Fruit fly (Drosophila melanogaster) whole organism, embryonic: ENCODE data around the gene CG13096.
A peak's percentile ranks its signal among the peaks of the same experiment; 100 is the strongest.

Experiments
- Adf1 ChIP-seq: fragments of 200-800 bp; sonication (Bioruptor generic); IDR thresholded peaks from 2 replicates; pipeline ENCODE4 v1.3.6; 2022; ENCODE audit warnings: missing biosample characterization, missing genetic modification characterization
- Awh ChIP-seq: fragments of 200-800 bp; sonication (Bioruptor generic); IDR thresholded peaks from 2 replicates; pipeline ENCODE4, ENCODE4 v1.3.6; 2022; ENCODE audit warnings: missing biosample characterization, missing genetic modification characterization
- CG10543 ChIP-seq: fragments of 200-800 bp; sonication (Bioruptor generic); optimal IDR thresholded peaks from 3 replicates; lab custom pipeline; 2017; ENCODE audit warnings: missing biosample characterization, mild to moderate bottlenecking, missing genetic modification characterization, moderate library complexity
- CG11085 ChIP-seq: fragments of 200-800 bp; sonication (Bioruptor generic); IDR thresholded peaks from 2 replicates; pipeline ENCODE4 v1.3.6; 2022; ENCODE audit warnings: missing biosample characterization, missing genetic modification characterization
- CG11093 ChIP-seq: fragments of 200-800 bp; sonication (Bioruptor generic); IDR thresholded peaks from 3 replicates; pipeline ENCODE4 v1.3.6; 2022; ENCODE audit warnings: missing biosample characterization, missing genetic modification characterization
- CG11247 ChIP-seq: fragments of 200-800 bp; sonication (Bioruptor generic); IDR thresholded peaks from 2 replicates; pipeline ENCODE4 v1.3.6; 2022; ENCODE audit warnings: missing biosample characterization, missing genetic modification characterization
- CG11560 ChIP-seq: fragments of 200-800 bp; sonication (Bioruptor generic); IDR thresholded peaks from 3 replicates; pipeline ENCODE4 v1.3.6; 2022; ENCODE audit warnings: missing biosample characterization, missing genetic modification characterization
- CG12299 ChIP-seq: fragments of 200-800 bp; sonication (Bioruptor generic); optimal IDR thresholded peaks from 2 replicates; lab custom pipeline; 2018; ENCODE audit warnings: missing biosample characterization, mild to moderate bottlenecking, missing genetic modification characterization
- CG14050 ChIP-seq: fragments of 200-800 bp; sonication (Bioruptor generic); IDR thresholded peaks from 3 replicates; pipeline ENCODE4 v1.3.6; 2022; ENCODE audit warnings: missing biosample characterization, missing genetic modification characterization
- CG14441 ChIP-seq: fragments of 200-800 bp; sonication (Bioruptor generic); IDR thresholded peaks from 2 replicates; pipeline ENCODE4 v1.3.6; 2022; ENCODE audit warnings: missing biosample characterization, missing genetic modification characterization
- CG15479 ChIP-seq: fragments of 200-800 bp; sonication (Bioruptor generic); optimal IDR thresholded peaks from 3 replicates; lab custom pipeline; 2019; ENCODE audit warnings: missing biosample characterization, mild to moderate bottlenecking, missing genetic modification characterization, moderate library complexity
- CG1602 ChIP-seq: fragments of 200-800 bp; sonication (Bioruptor generic); optimal IDR thresholded peaks from 3 replicates; lab custom pipeline; 2016; ENCODE audit warnings: missing biosample characterization, missing genetic modification characterization
- CG18011 ChIP-seq: fragments of 200-800 bp; sonication (Bioruptor generic); optimal IDR thresholded peaks from 2 replicates; lab custom pipeline; 2017; ENCODE audit warnings: missing biosample characterization, missing genetic modification characterization, mild to moderate bottlenecking, moderate library complexity, missing genotype
- CG2129 ChIP-seq: fragments of 200-800 bp; sonication (Bioruptor generic); IDR thresholded peaks from 2 replicates; pipeline ENCODE4 v1.3.6; 2022; ENCODE audit warnings: missing biosample characterization, missing genetic modification characterization; ENCODE audit not compliant: partially characterized antibody
- CG2202 ChIP-seq: fragments of 200-800 bp; sonication (Bioruptor generic); optimal IDR thresholded peaks from 2 replicates; lab custom pipeline; 2018; ENCODE audit warnings: missing biosample characterization, mild to moderate bottlenecking, missing genetic modification characterization
- CG30020 ChIP-seq: fragments of 200-800 bp; optimal IDR thresholded peaks from 2 replicates; lab custom pipeline; 2019; ENCODE audit warnings: missing biosample characterization, mild to moderate bottlenecking, missing genetic modification characterization, moderate library complexity
- CG4707 ChIP-seq: fragments of 200-800 bp; sonication (Bioruptor generic); optimal IDR thresholded peaks from 2 replicates; lab custom pipeline; 2018; ENCODE audit warnings: missing biosample characterization, mild to moderate bottlenecking, missing genetic modification characterization, moderate library complexity
- CG4820 ChIP-seq: fragments of 200-800 bp; sonication (Bioruptor generic); optimal IDR thresholded peaks from 3 replicates; lab custom pipeline; 2016; ENCODE audit warnings: missing biosample characterization, missing genetic modification characterization
- CG5245 ChIP-seq: fragments of 200-800 bp; sonication (Bioruptor generic); optimal IDR thresholded peaks from 3 replicates; lab custom pipeline; 2016; ENCODE audit warnings: missing biosample characterization, missing genetic modification characterization
- CG7786 ChIP-seq: fragments of 200-800 bp; sonication (Bioruptor generic); optimal IDR thresholded peaks from 2 replicates; lab custom pipeline; 2016; ENCODE audit warnings: missing biosample characterization, missing genetic modification characterization
- CG9932 ChIP-seq: fragments of 200-800 bp; sonication (Bioruptor generic); IDR thresholded peaks from 2 replicates; pipeline ENCODE4 v1.3.6; 2022; ENCODE audit warnings: missing biosample characterization, missing genetic modification characterization
- CTCF ChIP-seq: fragments of 200-800 bp; sonication (Bioruptor generic); optimal IDR thresholded peaks from 2 replicates; lab custom pipeline; 2017; ENCODE audit warnings: missing biosample characterization, mild to moderate bottlenecking, missing genetic modification characterization, moderate library complexity
- Dip3 ChIP-seq: fragments of 200-800 bp; sonication (Bioruptor generic); optimal IDR thresholded peaks from 3 replicates; lab custom pipeline; 2016; ENCODE audit warnings: missing biosample characterization, missing genetic modification characterization
- GATAe ChIP-seq: fragments of 200-800 bp; sonication (Bioruptor generic); conservative IDR thresholded peaks from 2 replicates; pipeline ENCODE4 v1.3.6; 2022; ENCODE audit warnings: missing biosample characterization, missing genetic modification characterization
- Gsc ChIP-seq: fragments of 200-800 bp; sonication (Bioruptor generic); IDR thresholded peaks from 2 replicates; pipeline ENCODE4 v1.3.6; 2022; ENCODE audit warnings: missing biosample characterization, missing genetic modification characterization
- Hmr ChIP-seq: fragments of 200-800 bp; sonication (Bioruptor generic); optimal IDR thresholded peaks from 3 replicates; lab custom pipeline; 2017; ENCODE audit warnings: mild to moderate bottlenecking, missing biosample characterization, missing genetic modification reagents, missing genetic modification characterization
- Med ChIP-seq: fragments of 200-800 bp; sonication (Bioruptor generic); peaks from one replicate; lab custom pipeline; 2016; ENCODE audit warnings: missing biosample characterization, missing genetic modification characterization, mild to moderate bottlenecking, inconsistent platforms, moderate library complexity
- NFAT ChIP-seq: fragments of 200-800 bp; sonication (Bioruptor generic); IDR thresholded peaks from 2 replicates; pipeline ENCODE4 v1.3.6; 2022; ENCODE audit warnings: missing biosample characterization, missing genetic modification characterization
- PHDP ChIP-seq: fragments of 200-800 bp; sonication (Bioruptor generic); optimal IDR thresholded peaks from 3 replicates; lab custom pipeline; 2018; ENCODE audit warnings: missing biosample characterization, mild to moderate bottlenecking, missing genetic modification characterization, moderate library complexity
- Rx ChIP-seq: fragments of 200-800 bp; sonication (Bioruptor generic); IDR thresholded peaks from 2 replicates; pipeline ENCODE4 v1.3.6; 2022; ENCODE audit warnings: missing biosample characterization, missing genetic modification characterization
- Sox100B ChIP-seq: fragments of 200-800 bp; sonication (Bioruptor generic); optimal IDR thresholded peaks from 3 replicates; lab custom pipeline; 2018; ENCODE audit warnings: missing biosample characterization, mild to moderate bottlenecking, missing genetic modification characterization
- Xbp1 ChIP-seq: fragments of 200-800 bp; sonication (Bioruptor generic); optimal IDR thresholded peaks from 3 replicates; lab custom pipeline; 2016; ENCODE audit warnings: missing biosample characterization, mild to moderate bottlenecking, missing genetic modification characterization
- ac ChIP-seq: fragments of 200-800 bp; sonication (Bioruptor generic); optimal IDR thresholded peaks from 3 replicates; lab custom pipeline; 2017; ENCODE audit warnings: missing biosample characterization, mild to moderate bottlenecking, missing genetic modification characterization
- ato ChIP-seq: fragments of 200-800 bp; sonication (Bioruptor generic); IDR thresholded peaks from 2 replicates; pipeline ENCODE4 v1.3.6; 2022; ENCODE audit warnings: missing biosample characterization, missing genetic modification characterization; ENCODE audit not compliant: partially characterized antibody
- chm ChIP-seq: fragments of 200-800 bp; sonication (Bioruptor generic); IDR thresholded peaks from 2 replicates; pipeline ENCODE4 v1.3.6; 2022; ENCODE audit warnings: missing biosample characterization, missing genetic modification characterization
- chn ChIP-seq: fragments of 200-800 bp; sonication (Bioruptor generic); optimal IDR thresholded peaks from 2 replicates; lab custom pipeline; 2016; ENCODE audit warnings: missing biosample characterization, missing genetic modification characterization
- danr ChIP-seq: fragments of 200-800 bp; sonication (Bioruptor generic); IDR thresholded peaks from 2 replicates; pipeline ENCODE4 v1.3.6; 2022; ENCODE audit warnings: missing biosample characterization, missing genetic modification characterization
- dmrt11E ChIP-seq: fragments of 200-800 bp; sonication (Bioruptor generic); optimal IDR thresholded peaks from 3 replicates; lab custom pipeline; 2018; ENCODE audit warnings: missing biosample characterization, mild to moderate bottlenecking, missing genetic modification characterization, moderate library complexity
- gcm ChIP-seq: fragments of 200-800 bp; sonication (Bioruptor generic); optimal IDR thresholded peaks from 2 replicates; lab custom pipeline; 2019; ENCODE audit warnings: missing biosample characterization, mild to moderate bottlenecking, missing genetic modification characterization, moderate library complexity
- grn ChIP-seq: fragments of 200-800 bp; sonication (Bioruptor generic); optimal IDR thresholded peaks from 3 replicates; lab custom pipeline; 2017; ENCODE audit warnings: missing biosample characterization, missing genetic modification characterization
- ham ChIP-seq: fragments of 200-800 bp; sonication (Bioruptor generic); IDR thresholded peaks from 2 replicates; pipeline ENCODE4 v1.3.6; 2022; ENCODE audit warnings: missing biosample characterization, missing genetic modification characterization
- kah ChIP-seq: fragments of 200-800 bp; sonication (Bioruptor generic); optimal IDR thresholded peaks from 2 replicates; lab custom pipeline; 2018; ENCODE audit warnings: missing biosample characterization, mild to moderate bottlenecking, missing genetic modification characterization
- kni ChIP-seq: fragments of 200-800 bp; sonication (Bioruptor generic); optimal IDR thresholded peaks from 3 replicates; lab custom pipeline; 2017; ENCODE audit warnings: mild to moderate bottlenecking, missing biosample characterization, missing genetic modification reagents, missing genetic modification characterization
- peb ChIP-seq: fragments of 200-800 bp; sonication (Bioruptor generic); IDR thresholded peaks from 2 replicates; pipeline ENCODE4 v1.3.6; 2022; ENCODE audit warnings: missing biosample characterization, missing genetic modification characterization
- psq ChIP-seq: fragments of 200-800 bp; sonication (Bioruptor generic); optimal IDR thresholded peaks from 2 replicates; lab custom pipeline; 2017; ENCODE audit warnings: missing biosample characterization, missing genetic modification characterization
- ro ChIP-seq: fragments of 200-800 bp; sonication (Bioruptor generic); IDR thresholded peaks from 2 replicates; pipeline ENCODE4 v1.3.6; 2022; ENCODE audit warnings: missing biosample characterization, missing genetic modification characterization
- shn ChIP-seq: fragments of 200-800 bp; sonication (Bioruptor generic); optimal IDR thresholded peaks from 3 replicates; lab custom pipeline; 2016; ENCODE audit warnings: missing biosample characterization, missing genetic modification characterization
- sisA ChIP-seq: fragments of 200-800 bp; sonication (Bioruptor generic); IDR thresholded peaks from 2 replicates; pipeline ENCODE4 v1.3.6; 2022; ENCODE audit warnings: missing biosample characterization, missing genetic modification characterization
- ssp ChIP-seq: fragments of 200-800 bp; sonication (Bioruptor generic); IDR thresholded peaks from 2 replicates; pipeline ENCODE4 v1.3.6; 2022; ENCODE audit warnings: missing biosample characterization, missing genetic modification characterization
- wek ChIP-seq: fragments of 200-800 bp; sonication (Bioruptor generic); optimal IDR thresholded peaks from 3 replicates; lab custom pipeline; 2018; ENCODE audit warnings: missing biosample characterization, mild to moderate bottlenecking, missing genetic modification characterization, moderate library complexity
- z ChIP-seq: fragments of 200-800 bp; sonication (Bioruptor generic); IDR thresholded peaks from 3 replicates; pipeline ENCODE4 v1.3.6; 2022; ENCODE audit warnings: missing biosample characterization, missing genetic modification characterization
- zfh1 ChIP-seq: fragments of 200-800 bp; sonication (Bioruptor generic); IDR thresholded peaks from 3 replicates; pipeline ENCODE4 v1.3.6; 2022; ENCODE audit warnings: missing biosample characterization, missing genetic modification characterization

Gene CG13096

DNA sequence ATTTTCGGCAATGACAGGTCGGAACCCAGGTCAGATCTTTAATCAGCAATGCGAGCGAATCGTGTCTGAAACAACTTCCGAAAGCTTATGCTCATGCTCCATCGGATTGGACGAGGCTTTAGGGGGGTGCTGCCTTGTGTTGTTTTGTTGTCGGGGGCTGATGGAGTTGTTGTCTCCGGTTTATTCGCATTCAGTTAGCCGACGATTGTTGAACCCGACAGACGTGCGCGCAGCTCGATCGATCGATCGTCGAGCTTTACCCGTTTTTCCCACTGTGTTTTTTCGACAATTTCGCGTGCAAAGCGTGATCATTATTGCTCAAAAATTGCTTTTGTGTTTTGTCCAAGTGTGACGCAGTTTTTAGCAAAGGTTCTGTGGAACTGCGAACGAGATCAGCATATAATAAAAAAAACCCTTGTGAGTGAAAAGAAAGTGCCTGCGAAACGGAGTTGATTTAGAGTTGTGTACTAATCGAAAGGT, 17.3 kb upstream of the CG13096 start, which contains the start of gene CG17834 (continued):
- no peak for TF ChIP-seq PHDP (tag; lab: Kevin White, UChicago)
- no peak for TF ChIP-seq Sox100B (GFP tag; lab: Kevin White, UChicago)
- TF ChIP-seq peb (GFP tag; lab: Robert Waterston, UW): no peak
- no peak for TF ChIP-seq CG7786 (GFP tag; lab: Kevin White, UChicago)
- TF ChIP-seq CG11247: no peak
- no peak for TF ChIP-seq ssp
- TF ChIP-seq CG2202: no peak
- no peak for TF ChIP-seq gcm (GFP tag; lab: Kevin White, UChicago)
- peak; percentile 10 for TF ChIP-seq Hmr
- TF ChIP-seq CG10543 (GFP tag; lab: Kevin White, UChicago): peak; percentile 61

dm6 chr2L:8528318-8528717, 16.7 kb upstream of the CG13096 start, which contains the start of the genes lmgA and lmgB:
TSS of gene lmgA (minus strand) at chr2L:8528618.
TSS of gene lmgB (minus strand) at chr2L:8528618.
- TF ChIP-seq CG18011 (GFP tag; lab: Kevin White, UChicago) (peak; percentile 35), CG12299 (no peak), danr (no peak), CG4707 (GFP tag; lab: Kevin White, UChicago) (no peak), sisA (GFP tag; lab: Robert Waterston, UW) (peak; percentile 55; the same call in 1 of the 2 replicates), CG11560 (tag; lab: Robert Waterston, UW) (no peak), Med (peak; percentile 81), CG11085 (GFP tag; lab: Robert Waterston, UW) (0 out of 2 replicates have a peak, but pooled peaks have one; percentile 9), CG14050 (GFP tag; lab: Robert Waterston, UW) (no peak), kah (GFP tag; lab: Kevin White, UChicago) (no peak), CG5245 (GFP tag; lab: Kevin White, UChicago) (peak; percentile 23), z (GFP tag; lab: Robert Waterston, UW) (no peak), chn (peak; percentile 36), zfh1 (GFP tag; lab: Robert Waterston, UW) (no peak), Awh (GFP tag; lab: Robert Waterston, UW) (no peak), wek (GFP tag; lab: Kevin White, UChicago) (no peak), Dip3 (GFP tag; lab: Kevin White, UChicago) (no peak), ham (GFP tag; lab: Robert Waterston, UW) (no peak), CG4820 (no peak), ro (GFP tag; lab: Robert Waterston, UW) (no peak), CTCF (GFP tag; lab: Kevin White, UChicago) (peak; percentile 22), CG14441 (peak; percentile 35; the same call in 1 of the 2 replicates), CG30020 (peak; percentile 11), CG15479 (GFP tag; lab: Kevin White, UChicago) (no peak), CG9932 (GFP tag; lab: Robert Waterston, UW) (peak; percentile 76), chm (GFP tag; lab: Robert Waterston, UW) (no peak), shn (GFP tag; lab: Kevin White, UChicago) (peak; percentile 16), CG1602 (peak; percentile 42), kni (GFP tag; lab: Kevin White, UChicago) (no peak), grn (no peak), Xbp1 (GFP tag; lab: Kevin White, UChicago) (peak; percentile 72), CG2129 (GFP tag; lab: Robert Waterston, UW) (peak; percentile 82), Gsc (GFP tag; lab: Robert Waterston, UW) (no peak), Rx (GFP tag; lab: Robert Waterston, UW) (no peak), NFAT (GFP tag; lab: Robert Waterston, UW) (peak; percentile 25; the same call in 1 of the 2 replicates), GATAe (GFP tag; lab: Robert Waterston, UW) (no peak), Adf1 (no peak), ato (GFP tag; lab: Robert Waterston, UW) (peak; percentile 89), dmrt11E (tag; lab: Kevin White, UChicago) (peak; percentile 27), psq (no peak), CG11093 (GFP tag; lab: Robert Waterston, UW) (no peak), ac (GFP tag; lab: Kevin White, UChicago) (no peak)
